Worm (Caenorhabditis elegans) whole organism, L4 larva: ENCODE results near the gene pxl-1.

ENCODE experiments used
- F37D6.2 ChIP-seq: sonication (generic microtip); optimal IDR thresholded peaks from 2 replicates; lab custom pipeline; 2016; ENCODE audit warnings: mild to moderate bottlenecking, missing genetic modification characterization, missing compliant biosample characterization
- T26A8.4 ChIP-seq: fragments of 200-800 bp; sonication (Bioruptor generic); IDR thresholded peaks from 2 replicates; pipeline ENCODE4 v1.3.6; 2022; ENCODE audit warnings: missing genetic modification characterization, missing compliant biosample characterization
- aha-1 ChIP-seq: fragments of 150-350 bp; peaks from one replicate; lab custom pipeline; 2014; ENCODE audit warnings: missing biosample characterization, missing genetic modification characterization
- ceh-20 ChIP-seq: fragments of 200-800 bp; sonication (Bioruptor generic); IDR thresholded peaks from 2 replicates; pipeline ENCODE4 v1.3.6; 2022; ENCODE audit warnings: missing genetic modification reagents, missing genetic modification characterization, missing compliant biosample characterization
- ceh-44 ChIP-seq: fragments of 200-800 bp; sonication (Bioruptor generic); IDR thresholded peaks from 2 replicates; pipeline ENCODE4 v1.3.6; 2022; ENCODE audit warnings: missing genetic modification reagents, missing genetic modification characterization, missing compliant biosample characterization
- cey-2 ChIP-seq: sonication (generic microtip); optimal IDR thresholded peaks from 3 replicates; lab custom pipeline; 2017; ENCODE audit warnings: missing genetic modification characterization, mild to moderate bottlenecking, missing compliant biosample characterization, antibody characterized with exemption, borderline replicate concordance; ENCODE audit not compliant: insufficient read depth
- daf-16 ChIP-seq, 3 experiments: sonication (generic microtip); optimal IDR thresholded peaks; 2 replicates each; lab custom pipeline; 2016 to 2017; ENCODE audit warnings: missing genetic modification characterization in 3 of 3, missing genetic modification reagents in 3 of 3, mild to moderate bottlenecking in 2 of 3, missing compliant biosample characterization in 2 of 3, missing biosample characterization in 1 of 3, moderate library complexity in 1 of 3
- daf-19 ChIP-seq: fragments of 200-800 bp; sonication (Bioruptor generic); conservative IDR thresholded peaks from 2 replicates; pipeline ENCODE4 v1.3.6; 2022; ENCODE audit warnings: missing genetic modification characterization, missing compliant biosample characterization
- daf-8 ChIP-seq: fragments of 200-800 bp; sonication (Bioruptor generic); IDR thresholded peaks from 2 replicates; pipeline ENCODE4 v1.3.6; 2022; ENCODE audit warnings: missing genetic modification characterization, missing compliant biosample characterization
- dmd-6 ChIP-seq: fragments of 200-800 bp; sonication (Bioruptor generic); IDR thresholded peaks from 2 replicates; pipeline ENCODE4 v1.3.6; 2022; ENCODE audit warnings: missing genetic modification reagents, missing genetic modification characterization, missing compliant biosample characterization
- duxl-1 ChIP-seq: sonication (generic microtip); optimal IDR thresholded peaks from 2 replicates; lab custom pipeline; 2016; ENCODE audit warnings: mild to moderate bottlenecking, missing genetic modification characterization, moderate library complexity, missing compliant biosample characterization; ENCODE audit not compliant: poor library complexity
- dve-1 ChIP-seq: sonication (generic microtip); optimal IDR thresholded peaks from 2 replicates; lab custom pipeline; 2017; ENCODE audit warnings: antibody characterized with exemption, mild to moderate bottlenecking, missing genetic modification characterization, missing compliant biosample characterization; ENCODE audit not compliant: insufficient read depth
- fos-1 ChIP-seq: fragments of 150-350 bp; optimal IDR thresholded peaks from 2 replicates; lab custom pipeline; 2014; ENCODE audit warnings: missing biosample characterization, missing genetic modification characterization
- hif-1 ChIP-seq, 2 experiments: sonication (generic microtip); optimal IDR thresholded peaks; 2 replicates each; lab custom pipeline; 2016 to 2017; ENCODE audit warnings: missing compliant biosample characterization in 2 of 2, missing genetic modification characterization in 2 of 2, missing genetic modification reagents in 2 of 2, missing genotype in 2 of 2, mild to moderate bottlenecking in 1 of 2
- hlh-11 ChIP-seq: fragments of 200-800 bp; sonication (Bioruptor generic); optimal IDR thresholded peaks from 2 replicates; lab custom pipeline; 2018; ENCODE audit warnings: mild to moderate bottlenecking, missing genetic modification characterization, missing compliant biosample characterization
- hlh-30 ChIP-seq: sonication (generic microtip); optimal IDR thresholded peaks from 2 replicates; lab custom pipeline; 2017; ENCODE audit warnings: antibody characterized with exemption, mild to moderate bottlenecking, missing genetic modification characterization, missing compliant biosample characterization; ENCODE audit not compliant: insufficient read depth
- hmg-1.1 ChIP-seq: fragments of 200-800 bp; sonication (Bioruptor generic); IDR thresholded peaks from 2 replicates; pipeline ENCODE4 v1.3.6; 2022; ENCODE audit warnings: missing genetic modification reagents, missing genetic modification characterization, missing compliant biosample characterization
- lim-7 ChIP-seq: fragments of 200-800 bp; sonication (Bioruptor generic); IDR thresholded peaks from 2 replicates; pipeline ENCODE4 v1.3.6; 2022; ENCODE audit warnings: missing genetic modification characterization, missing compliant biosample characterization
- lin-1 ChIP-seq: fragments of 200-800 bp; sonication (Bioruptor generic); IDR thresholded peaks from 2 replicates; pipeline ENCODE4 v1.3.6; 2022; ENCODE audit warnings: missing genetic modification reagents, missing genetic modification characterization, missing compliant biosample characterization
- lin-29 ChIP-seq: fragments of 200-800 bp; sonication (Bioruptor generic); IDR thresholded peaks from 2 replicates; pipeline ENCODE4 v1.3.6; 2022; ENCODE audit warnings: missing genetic modification reagents, missing genetic modification characterization, missing compliant biosample characterization
- madf-5 ChIP-seq, 2 experiments: fragments of 200-800 bp; sonication (Bioruptor generic); IDR thresholded peaks; 2 replicates each; pipeline ENCODE4 v1.3.6; 2022; ENCODE audit warnings: missing compliant biosample characterization in 2 of 2, missing genetic modification characterization in 2 of 2
- mdt-29 ChIP-seq: fragments of 200-800 bp; sonication (Bioruptor generic); IDR thresholded peaks from 2 replicates; pipeline ENCODE4 v1.3.6; 2022; ENCODE audit warnings: missing genetic modification reagents, missing genetic modification characterization, missing compliant biosample characterization
- mep-1 ChIP-seq: fragments of 150-350 bp; sonication (generic microtip); optimal IDR thresholded peaks from 3 replicates; lab custom pipeline; 2014; ENCODE audit warnings: missing biosample characterization, missing genetic modification characterization
- mes-2 ChIP-seq: sonication (generic microtip); optimal IDR thresholded peaks from 2 replicates; lab custom pipeline; 2016; ENCODE audit warnings: missing genotype, mild to moderate bottlenecking, missing genetic modification characterization, missing compliant biosample characterization; ENCODE audit not compliant: poor library complexity, severe bottlenecking
- mxl-2 ChIP-seq: fragments of 200-800 bp; sonication (Bioruptor generic); conservative IDR thresholded peaks from 2 replicates; pipeline ENCODE4 v1.3.6; 2022; ENCODE audit warnings: missing genetic modification reagents, missing genetic modification characterization, missing compliant biosample characterization
- mxl-3 ChIP-seq: fragments of 200-800 bp; sonication (Bioruptor generic); optimal IDR thresholded peaks from 2 replicates; lab custom pipeline; 2018; ENCODE audit warnings: mild to moderate bottlenecking, missing genetic modification characterization, missing compliant biosample characterization
- nhr-237 ChIP-seq: sonication (generic microtip); optimal IDR thresholded peaks from 2 replicates; lab custom pipeline; 2017; ENCODE audit warnings: missing biosample characterization, missing genetic modification characterization
- nhr-25 ChIP-seq: sonication (generic microtip); optimal IDR thresholded peaks from 2 replicates; lab custom pipeline; 2017; ENCODE audit warnings: missing genetic modification characterization, mild to moderate bottlenecking, missing compliant biosample characterization, antibody characterized with exemption, moderate library complexity, borderline replicate concordance; ENCODE audit not compliant: insufficient read depth
- nhr-28 ChIP-seq: fragments of 150-350 bp; optimal IDR thresholded peaks from 2 replicates; lab custom pipeline; 2014; ENCODE audit warnings: missing biosample characterization, missing genetic modification characterization
- nhr-41 ChIP-seq: fragments of 200-800 bp; sonication (Bioruptor generic); IDR thresholded peaks from 2 replicates; pipeline ENCODE4 v1.3.6; 2022; ENCODE audit warnings: missing genetic modification reagents, missing genetic modification characterization, missing compliant biosample characterization
- nhr-42 ChIP-seq: fragments of 200-800 bp; sonication (Bioruptor generic); IDR thresholded peaks from 2 replicates; pipeline ENCODE4 v1.3.6; 2022; ENCODE audit warnings: missing genetic modification characterization, missing compliant biosample characterization
- pqm-1 ChIP-seq: sonication (generic microtip); optimal IDR thresholded peaks from 2 replicates; lab custom pipeline; 2017; ENCODE audit warnings: missing biosample characterization, missing genetic modification characterization
- rbr-2 ChIP-seq: sonication (generic microtip); optimal IDR thresholded peaks from 2 replicates; lab custom pipeline; 2016; ENCODE audit warnings: missing genotype, missing genetic modification characterization, missing compliant biosample characterization
- skn-1 ChIP-seq: fragments of 150-350 bp; optimal IDR thresholded peaks from 2 replicates; lab custom pipeline; 2014; ENCODE audit warnings: missing biosample characterization, missing genetic modification characterization
- snpc-1.2 ChIP-seq: fragments of 200-800 bp; sonication (Bioruptor generic); IDR thresholded peaks from 2 replicates; pipeline ENCODE4 v1.3.6; 2022; ENCODE audit warnings: missing genetic modification reagents, missing genetic modification characterization, missing compliant biosample characterization
- spr-1 ChIP-seq: sonication (generic microtip); optimal IDR thresholded peaks from 2 replicates; lab custom pipeline; 2016; ENCODE audit warnings: mild to moderate bottlenecking, missing genetic modification characterization, missing compliant biosample characterization
- tra-1 ChIP-seq: fragments of 200-800 bp; sonication (Bioruptor generic); IDR thresholded peaks from 2 replicates; pipeline ENCODE4 v1.3.6; 2022; ENCODE audit warnings: missing genetic modification reagents, missing genetic modification characterization, missing compliant biosample characterization
- unc-62 ChIP-seq, 3 experiments: fragments of 150-350 bp in 1 of 3; sonication (generic microtip); optimal IDR thresholded peaks in 2 of 3; peaks in 1 of 3; 1 replicate in 1 of 3; 2 replicates in 2 of 3; lab custom pipeline; 2014 to 2017; ENCODE audit warnings: missing biosample characterization in 3 of 3, missing genetic modification characterization in 3 of 3, missing genetic modification reagents in 3 of 3, missing genotype in 1 of 3
- zag-1 ChIP-seq: fragments of 150-350 bp; optimal IDR thresholded peaks from 2 replicates; lab custom pipeline; 2014; ENCODE audit warnings: missing biosample characterization, missing genetic modification characterization
- zfp-2 ChIP-seq: sonication (generic microtip); optimal IDR thresholded peaks from 2 replicates; lab custom pipeline; 2016; ENCODE audit warnings: mild to moderate bottlenecking, missing genetic modification characterization, missing compliant biosample characterization

The pxl-1 gene

ce11 chrIII:5841676-5842075 lies 54.1 kb downstream of the pxl-1 start (continued):
- TF ChIP-seq daf-19 (GFP tag; lab: Robert Waterston, UW) (no peak), lin-29 (GFP tag; lab: Robert Waterston, UW) (no peak), lin-1 (GFP tag; lab: Robert Waterston, UW) (no peak), T26A8.4 (0 out of 2 replicates have a peak, but pooled peaks have one; percentile 23), mxl-2 (GFP tag; lab: Robert Waterston, UW) (no peak), tra-1 (GFP tag; lab: Robert Waterston, UW) (no peak), mes-2 (no peak), ceh-44 (GFP tag; lab: Robert Waterston, UW) (no peak), nhr-42 (GFP tag; lab: Robert Waterston, UW) (no peak), cey-2 (tag; lab: Kevin White, UChicago) (no peak), nhr-28 (tag; lab: Kevin White, UChicago) (peak; percentile 76), lim-7 (GFP tag; lab: Robert Waterston, UW) (no peak), snpc-1.2 (GFP tag; lab: Robert Waterston, UW) (no peak), duxl-1 (no peak), hif-1 (tag; optimal IDR thresholded peaks at IDR 0.05; lab: Kevin White, UChicago) (no peak), spr-1 (no peak), nhr-41 (GFP tag; lab: Robert Waterston, UW) (no peak), hlh-30 (tag; lab: Kevin White, UChicago) (peak; percentile 86), daf-8 (GFP tag; lab: Robert Waterston, UW) (no peak), skn-1 (tag; lab: Kevin White, UChicago) (no peak), mep-1 (tag; lab: Kevin White, UChicago) (peak; percentile 50), rbr-2 (tag; lab: Kevin White, UChicago) (no peak), F37D6.2 (no peak), nhr-25 (tag; lab: Kevin White, UChicago) (no peak)

- TF ChIP-seq mdt-29 (GFP tag; lab: Robert Waterston, UW) (no peak), daf-16 (GFP tag; optimal IDR thresholded peaks at IDR 0.05; lab: Kevin White, UChicago) (no peak), daf-16 (tag; optimal IDR thresholded peaks at IDR 0.05; lab: Kevin White, UChicago) (peak; percentile 7), zag-1 (no peak), dmd-6 (GFP tag; lab: Robert Waterston, UW) (peak; percentile 64), unc-62 (GFP tag; optimal IDR thresholded peaks at IDR 0.05 in 1 of 2; lab: Kevin White, UChicago) (peak in 1 of 2 experiments; percentile 52), unc-62 (tag; optimal IDR thresholded peaks at IDR 0.05; lab: Kevin White, UChicago) (no peak), aha-1 (tag; lab: Kevin White, UChicago) (peak; percentile 47), dve-1 (tag; lab: Kevin White, UChicago) (peak; percentile 56), hlh-30 (tag; lab: Kevin White, UChicago) (peak; percentile 52), hmg-1.1 (GFP tag; lab: Robert Waterston, UW) (0 out of 2 replicates have a peak, but pooled peaks have one; percentile 19)
Measured at ce11 chrIII:5840815-5841573, 54.8 kb downstream of the pxl-1 start.

ce11 chrIII:5840277-5840676 lies 55.5 kb downstream of the pxl-1 start:
- TF ChIP-seq dmd-6 (GFP tag; lab: Robert Waterston, UW) (peak; percentile 43; the same call in 1 of the 2 replicates), hlh-11 (tag; lab: Kevin White, UChicago) (peak; percentile 45), nhr-237 (tag; lab: Kevin White, UChicago) (no peak), mxl-3 (GFP tag; lab: Kevin White, UChicago) (peak; percentile 61), unc-62 (GFP tag; optimal IDR thresholded peaks at IDR 0.05 in 1 of 2; lab: Kevin White, UChicago) (peak in 1 of 2 experiments; percentile 87), unc-62 (tag; optimal IDR thresholded peaks at IDR 0.05; lab: Kevin White, UChicago) (no peak), fos-1 (tag; lab: Kevin White, UChicago) (no peak), ceh-20 (GFP tag; lab: Robert Waterston, UW) (no peak), nhr-28 (tag; lab: Kevin White, UChicago) (peak; percentile 41), mdt-29 (GFP tag; lab: Robert Waterston, UW) (0 out of 2 replicates have a peak, but pooled peaks have one; percentile 8), mes-2 (peak; percentile 24), daf-16 (GFP tag; optimal IDR thresholded peaks at IDR 0.05; lab: Kevin White, UChicago) (no peak), daf-16 (tag; optimal IDR thresholded peaks at IDR 0.05; lab: Kevin White, UChicago) (peak; percentile 49), madf-5 (GFP tag; IDR thresholded peaks at IDR 0.05; lab: Robert Waterston, UW) (0 out of 4 replicates have a peak, but pooled peaks of 1 of the 2 experiments have one; percentile 35), dve-1 (tag; lab: Kevin White, UChicago) (peak; percentile 16), zfp-2 (tag; lab: Kevin White, UChicago) (no peak), nhr-42 (GFP tag; lab: Robert Waterston, UW) (no peak), pqm-1 (peak; percentile 59)
